Fruit fly (Drosophila melanogaster) whole organism, embryonic: ENCODE results near the gene CG31205.

ENCODE experiments used
- Aef1 ChIP-seq: fragments of 200-800 bp; sonication (Bioruptor generic); IDR thresholded peaks from 3 replicates; pipeline ENCODE4 v1.3.6; 2022; ENCODE audit warnings: missing biosample characterization, missing genetic modification characterization
- Atf-2 ChIP-seq: fragments of 200-800 bp; sonication (Bioruptor generic); optimal IDR thresholded peaks from 2 replicates; lab custom pipeline; 2016; ENCODE audit warnings: missing biosample characterization, missing genetic modification characterization
- BEAF-32 ChIP-seq: fragments of 200-800 bp; sonication (Bioruptor generic); optimal IDR thresholded peaks from 3 replicates; lab custom pipeline; 2017; ENCODE audit warnings: missing biosample characterization, missing genetic modification characterization, mild to moderate bottlenecking, moderate library complexity, missing genetic modification reagents
- CG10366 ChIP-seq: fragments of 200-800 bp; sonication (Bioruptor generic); IDR thresholded peaks from 2 replicates; pipeline ENCODE4 v1.3.6; 2022; ENCODE audit warnings: missing biosample characterization, missing genetic modification characterization
- CG11093 ChIP-seq: fragments of 200-800 bp; sonication (Bioruptor generic); IDR thresholded peaks from 3 replicates; pipeline ENCODE4 v1.3.6; 2022; ENCODE audit warnings: missing biosample characterization, missing genetic modification characterization
- CG11504 ChIP-seq: fragments of 200-800 bp; sonication (Bioruptor generic); optimal IDR thresholded peaks from 3 replicates; lab custom pipeline; 2019; ENCODE audit warnings: missing biosample characterization, mild to moderate bottlenecking, missing genetic modification characterization, moderate library complexity
- CG12155 ChIP-seq: fragments of 200-800 bp; sonication (Bioruptor generic); optimal IDR thresholded peaks from 3 replicates; lab custom pipeline; 2016; ENCODE audit warnings: missing biosample characterization, missing genetic modification characterization
- CG14441 ChIP-seq: fragments of 200-800 bp; sonication (Bioruptor generic); IDR thresholded peaks from 2 replicates; pipeline ENCODE4 v1.3.6; 2022; ENCODE audit warnings: missing biosample characterization, missing genetic modification characterization
- CG14667 ChIP-seq: fragments of 200-800 bp; sonication (Bioruptor generic); IDR thresholded peaks from 2 replicates; pipeline ENCODE4 v1.3.6; 2022; ENCODE audit warnings: missing biosample characterization, missing genetic modification characterization
- CG16815 ChIP-seq: fragments of 200-800 bp; sonication (Bioruptor generic); optimal IDR thresholded peaks from 3 replicates; lab custom pipeline; 2017; ENCODE audit warnings: missing biosample characterization, mild to moderate bottlenecking, missing genetic modification characterization
- CG17359 ChIP-seq: fragments of 200-800 bp; sonication (Bioruptor generic); optimal IDR thresholded peaks from 3 replicates; lab custom pipeline; 2018; ENCODE audit warnings: missing biosample characterization, mild to moderate bottlenecking, missing genetic modification characterization, moderate library complexity
- CG17912 ChIP-seq: fragments of 200-800 bp; sonication (Bioruptor generic); optimal IDR thresholded peaks from 2 replicates; lab custom pipeline; 2018; ENCODE audit warnings: missing biosample characterization, mild to moderate bottlenecking, missing genetic modification characterization
- CG18599 ChIP-seq: fragments of 200-800 bp; sonication (Bioruptor generic); optimal IDR thresholded peaks from 3 replicates; lab custom pipeline; 2017; ENCODE audit warnings: missing biosample characterization, missing genetic modification characterization, mild to moderate bottlenecking, moderate library complexity, missing genetic modification reagents
- CG18619 ChIP-seq: fragments of 200-800 bp; sonication (Bioruptor generic); optimal IDR thresholded peaks from 3 replicates; lab custom pipeline; 2017; ENCODE audit warnings: missing biosample characterization, mild to moderate bottlenecking, missing genetic modification characterization
- CG31224 ChIP-seq: fragments of 200-800 bp; sonication (Bioruptor generic); IDR thresholded peaks from 2 replicates; pipeline ENCODE4 v1.3.6; 2022; ENCODE audit warnings: missing biosample characterization, missing genetic modification characterization
- CG34422 ChIP-seq: fragments of 200-800 bp; sonication (Bioruptor generic); IDR thresholded peaks from 3 replicates; pipeline ENCODE4 v1.3.6; 2022; ENCODE audit warnings: missing biosample characterization, missing genetic modification characterization
- CG3847 ChIP-seq: fragments of 200-800 bp; sonication (Bioruptor generic); IDR thresholded peaks from 2 replicates; pipeline ENCODE4 v1.3.6; 2022; ENCODE audit warnings: missing biosample characterization, missing genetic modification characterization
- CG3995 ChIP-seq: fragments of 200-800 bp; sonication (Bioruptor generic); optimal IDR thresholded peaks from 3 replicates; lab custom pipeline; 2016; ENCODE audit warnings: missing biosample characterization, missing genetic modification characterization
- CG5953 ChIP-seq: fragments of 200-800 bp; sonication (Bioruptor generic); IDR thresholded peaks from 2 replicates; pipeline ENCODE4 v1.3.6; 2022; ENCODE audit warnings: missing biosample characterization, missing genetic modification characterization
- CG6791 ChIP-seq: fragments of 200-800 bp; sonication (Bioruptor generic); IDR thresholded peaks from 3 replicates; pipeline ENCODE4 v1.3.6; 2022; ENCODE audit warnings: missing biosample characterization, missing genetic modification characterization; ENCODE audit not compliant: partially characterized antibody
- CG8089 ChIP-seq: fragments of 200-800 bp; sonication (Bioruptor generic); optimal IDR thresholded peaks from 3 replicates; lab custom pipeline; 2016; ENCODE audit warnings: missing biosample characterization, missing genetic modification characterization
- Chrac-16 ChIP-seq: fragments of 200-800 bp; sonication (Bioruptor generic); optimal IDR thresholded peaks from 3 replicates; lab custom pipeline; 2016; ENCODE audit warnings: missing biosample characterization, missing genetic modification characterization
- Drgx ChIP-seq: fragments of 200-800 bp; sonication (Bioruptor generic); IDR thresholded peaks from 2 replicates; pipeline ENCODE4 v1.3.6; 2022; ENCODE audit warnings: missing biosample characterization, missing genetic modification characterization
- E2f2 ChIP-seq: fragments of 200-800 bp; sonication (Bioruptor generic); IDR thresholded peaks from 2 replicates; pipeline ENCODE4 v1.3.6; 2022; ENCODE audit warnings: missing biosample characterization, missing genetic modification characterization
- Fer3 ChIP-seq: fragments of 200-800 bp; sonication (Bioruptor generic); optimal IDR thresholded peaks from 2 replicates; lab custom pipeline; 2018; ENCODE audit warnings: missing biosample characterization, mild to moderate bottlenecking, missing genetic modification characterization, moderate library complexity
- HHEX ChIP-seq: fragments of 200-800 bp; sonication (Bioruptor generic); optimal IDR thresholded peaks from 3 replicates; lab custom pipeline; 2017; ENCODE audit warnings: missing biosample characterization, mild to moderate bottlenecking, missing genetic modification characterization, missing genetic modification reagents
- Meics ChIP-seq: fragments of 200-800 bp; sonication (Bioruptor generic); optimal IDR thresholded peaks from 2 replicates; lab custom pipeline; 2017; ENCODE audit warnings: missing biosample characterization, mild to moderate bottlenecking, missing genetic modification characterization
- Mes4 ChIP-seq: fragments of 200-800 bp; sonication (Bioruptor generic); optimal IDR thresholded peaks from 2 replicates; lab custom pipeline; 2016; ENCODE audit warnings: missing biosample characterization, missing genetic modification characterization
- NFAT ChIP-seq: fragments of 200-800 bp; sonication (Bioruptor generic); IDR thresholded peaks from 2 replicates; pipeline ENCODE4 v1.3.6; 2022; ENCODE audit warnings: missing biosample characterization, missing genetic modification characterization
- Oaz ChIP-seq: fragments of 200-800 bp; sonication (Bioruptor generic); IDR thresholded peaks from 2 replicates; pipeline ENCODE4 v1.3.6; 2022; ENCODE audit warnings: missing biosample characterization, missing genetic modification characterization
- PHDP ChIP-seq: fragments of 200-800 bp; sonication (Bioruptor generic); optimal IDR thresholded peaks from 3 replicates; lab custom pipeline; 2018; ENCODE audit warnings: missing biosample characterization, mild to moderate bottlenecking, missing genetic modification characterization, moderate library complexity
- Sox100B ChIP-seq: fragments of 200-800 bp; sonication (Bioruptor generic); optimal IDR thresholded peaks from 3 replicates; lab custom pipeline; 2018; ENCODE audit warnings: missing biosample characterization, mild to moderate bottlenecking, missing genetic modification characterization
- Taf1 ChIP-seq: fragments of 200-800 bp; sonication (Bioruptor generic); IDR thresholded peaks from 2 replicates; pipeline ENCODE4 v1.3.6; 2022; ENCODE audit warnings: missing biosample characterization, missing genetic modification characterization
- Vsx1 ChIP-seq: fragments of 200-800 bp; sonication (Bioruptor generic); optimal IDR thresholded peaks from 2 replicates; lab custom pipeline; 2017; ENCODE audit warnings: missing biosample characterization, mild to moderate bottlenecking, missing genetic modification characterization, missing genetic modification reagents
- az2 ChIP-seq: fragments of 200-800 bp; sonication (Bioruptor generic); optimal IDR thresholded peaks from 3 replicates; lab custom pipeline; 2016; ENCODE audit warnings: missing biosample characterization, missing genetic modification characterization
- bab2 ChIP-seq: fragments of 200-800 bp; sonication (Bioruptor generic); optimal IDR thresholded peaks from 2 replicates; lab custom pipeline; 2016; ENCODE audit warnings: missing biosample characterization, missing genetic modification characterization
- corto ChIP-seq: fragments of 200-800 bp; sonication (Bioruptor generic); optimal IDR thresholded peaks from 2 replicates; lab custom pipeline; 2016; ENCODE audit warnings: missing biosample characterization, mild to moderate bottlenecking, missing genetic modification characterization, moderate library complexity
- crc ChIP-seq: fragments of 200-800 bp; sonication (Bioruptor generic); optimal IDR thresholded peaks from 2 replicates; lab custom pipeline; 2016; ENCODE audit warnings: missing biosample characterization, missing genetic modification characterization
- dimm ChIP-seq: fragments of 200-800 bp; sonication (Bioruptor generic); IDR thresholded peaks from 2 replicates; pipeline ENCODE4 v1.3.6; 2022; ENCODE audit warnings: missing biosample characterization, missing genetic modification characterization
- dm ChIP-seq: fragments of 200-800 bp; sonication (Bioruptor generic); optimal IDR thresholded peaks from 3 replicates; lab custom pipeline; 2016; ENCODE audit warnings: missing biosample characterization, missing genetic modification characterization
- dmrt99B ChIP-seq: fragments of 200-800 bp; sonication (Bioruptor generic); optimal IDR thresholded peaks from 2 replicates; lab custom pipeline; 2018; ENCODE audit warnings: missing biosample characterization, mild to moderate bottlenecking, missing genetic modification characterization, moderate library complexity
- dpn ChIP-seq, 2 experiments: fragments of 200-800 bp; sonication (Bioruptor generic); optimal IDR thresholded peaks; 3 replicates each; lab custom pipeline; 2016; ENCODE audit warnings: missing biosample characterization in 2 of 2, missing genetic modification characterization in 2 of 2
- dysf ChIP-seq: fragments of 200-800 bp; sonication (Bioruptor generic); IDR thresholded peaks from 3 replicates; pipeline ENCODE4 v1.3.6; 2022; ENCODE audit warnings: missing biosample characterization, missing genetic modification characterization
- eyg ChIP-seq: fragments of 200-800 bp; sonication (Bioruptor generic); optimal IDR thresholded peaks from 3 replicates; lab custom pipeline; 2016; ENCODE audit warnings: missing biosample characterization, missing genetic modification characterization
- kah ChIP-seq: fragments of 200-800 bp; sonication (Bioruptor generic); optimal IDR thresholded peaks from 2 replicates; lab custom pipeline; 2018; ENCODE audit warnings: missing biosample characterization, mild to moderate bottlenecking, missing genetic modification characterization
- pfk ChIP-seq: fragments of 200-800 bp; sonication (Bioruptor generic); optimal IDR thresholded peaks from 2 replicates; lab custom pipeline; 2018; ENCODE audit warnings: missing biosample characterization, mild to moderate bottlenecking, missing genetic modification characterization, moderate library complexity
- sd ChIP-seq: fragments of 200-800 bp; sonication (Bioruptor generic); optimal IDR thresholded peaks from 3 replicates; lab custom pipeline; 2018; ENCODE audit warnings: missing biosample characterization, mild to moderate bottlenecking, missing genetic modification characterization, moderate library complexity
- so ChIP-seq: fragments of 200-800 bp; sonication (Bioruptor generic); IDR thresholded peaks from 3 replicates; pipeline ENCODE4 v1.3.6; 2022; ENCODE audit warnings: missing biosample characterization, missing genetic modification characterization
- stc ChIP-seq: fragments of 200-800 bp; sonication (Bioruptor generic); IDR thresholded peaks from 2 replicates; pipeline ENCODE4 v1.3.6; 2022; ENCODE audit warnings: missing biosample characterization, missing genetic modification characterization
- tio ChIP-seq: fragments of 200-800 bp; sonication (Bioruptor generic); optimal IDR thresholded peaks from 2 replicates; lab custom pipeline; 2017; ENCODE audit warnings: missing biosample characterization, missing genetic modification characterization, inconsistent platforms
- toy ChIP-seq: fragments of 200-800 bp; sonication (Bioruptor generic); IDR thresholded peaks from 2 replicates; pipeline ENCODE4 v1.3.6; 2022; ENCODE audit warnings: missing biosample characterization, missing genetic modification characterization
- vvl ChIP-seq: fragments of 200-800 bp; sonication (Bioruptor generic); IDR thresholded peaks from 2 replicates; pipeline ENCODE4 v1.3.6; 2022; ENCODE audit warnings: missing biosample characterization, missing genetic modification characterization

CG31205 gene

dm6 chr3R:20719286-20719685, 12.1 kb upstream of the CG31205 start (continued):
- TF ChIP-seq E2f2 (GFP tag; lab: Robert Waterston, UW): no peak
- no peak for TF ChIP-seq dpn (GFP tag; optimal IDR thresholded peaks at IDR 0.05; lab: Kevin White, UChicago)
- 0 out of 2 replicates have a peak, but pooled peaks have one; percentile 15 for TF ChIP-seq CG3847 (GFP tag; lab: Robert Waterston, UW)
- TF ChIP-seq Taf1: no peak
- no peak for TF ChIP-seq eyg (GFP tag; lab: Kevin White, UChicago)
- TF ChIP-seq PHDP (tag; lab: Kevin White, UChicago): no peak
- no peak for TF ChIP-seq stc
- TF ChIP-seq CG18619: no peak
- TF ChIP-seq Aef1 (GFP tag; lab: Robert Waterston, UW): no peak
- no peak for TF ChIP-seq CG12155 (GFP tag; lab: Kevin White, UChicago)
- TF ChIP-seq CG17912 (GFP tag; lab: Kevin White, UChicago): no peak
- no peak for TF ChIP-seq NFAT (GFP tag; lab: Robert Waterston, UW)
- no peak for TF ChIP-seq Sox100B (GFP tag; lab: Kevin White, UChicago)
- peak; percentile 68 for TF ChIP-seq CG18599 (GFP tag; lab: Kevin White, UChicago)
- TF ChIP-seq HHEX (GFP tag; lab: Kevin White, UChicago): no peak
- no peak for TF ChIP-seq kah (GFP tag; lab: Kevin White, UChicago)
- TF ChIP-seq Drgx: no peak
- TF ChIP-seq pfk (GFP tag; lab: Kevin White, UChicago): no peak
- TF ChIP-seq toy: no peak
- TF ChIP-seq BEAF-32 (GFP tag; lab: Kevin White, UChicago): no peak
- no peak for TF ChIP-seq Vsx1 (GFP tag; lab: Kevin White, UChicago)
- no peak for TF ChIP-seq CG5953 (GFP tag; lab: Robert Waterston, UW)
- TF ChIP-seq dimm (GFP tag; lab: Robert Waterston, UW): no peak
- TF ChIP-seq so (GFP tag; lab: Robert Waterston, UW): no peak
- TF ChIP-seq CG6791 (GFP tag; lab: Robert Waterston, UW): no peak
- no peak for TF ChIP-seq tio (GFP tag; lab: Kevin White, UChicago)
- no peak for TF ChIP-seq Atf-2 (GFP tag; lab: Kevin White, UChicago)
- TF ChIP-seq CG14667 (GFP tag; lab: Robert Waterston, UW): no peak
- TF ChIP-seq Oaz: no peak
- no peak for TF ChIP-seq CG14441
- no peak for TF ChIP-seq dm (GFP tag; lab: Kevin White, UChicago)
- no peak for TF ChIP-seq CG10366
- no peak for TF ChIP-seq CG11093 (GFP tag; lab: Robert Waterston, UW)
- no peak for TF ChIP-seq corto (GFP tag; lab: Kevin White, UChicago)
- TF ChIP-seq dysf (GFP tag; lab: Robert Waterston, UW): peak; percentile 31; the same call in 1 of the 3 replicates
- TF ChIP-seq CG17359 (tag; lab: Kevin White, UChicago): no peak
- TF ChIP-seq bab2 (GFP tag; lab: Kevin White, UChicago): no peak
- no peak for TF ChIP-seq sd
- no peak for TF ChIP-seq CG31224 (GFP tag; lab: Robert Waterston, UW)
- TF ChIP-seq CG16815 (GFP tag; lab: Kevin White, UChicago): no peak
- TF ChIP-seq Fer3 (tag; lab: Kevin White, UChicago): peak; percentile 11
- TF ChIP-seq crc (GFP tag; lab: Kevin White, UChicago): no peak
- peak; percentile 34 for TF ChIP-seq dmrt99B
- TF ChIP-seq Chrac-16 (GFP tag; lab: Kevin White, UChicago): no peak
- 0 out of 2 replicates have a peak, but pooled peaks have one; percentile 13 for TF ChIP-seq vvl (GFP tag; lab: Robert Waterston, UW)
- peak; percentile 42 for TF ChIP-seq CG11504 (tag; lab: Kevin White, UChicago)
- TF ChIP-seq CG34422 (GFP tag; lab: Robert Waterston, UW): no peak
- TF ChIP-seq CG8089: no peak
- TF ChIP-seq Meics (GFP tag; lab: Kevin White, UChicago): peak; percentile 26
- no peak for TF ChIP-seq Mes4 (GFP tag; lab: Kevin White, UChicago)
- TF ChIP-seq CG3995: no peak
- TF ChIP-seq az2 (GFP tag; lab: Kevin White, UChicago): no peak
